Worm (Caenorhabditis elegans): ENCODE data around the gene tmem-231.
A peak's percentile ranks its signal among the peaks of the same experiment; 100 is the strongest.
"Not testable (repeated sequence)": the region's sequence is repeated elsewhere in the genome, so short reads cannot be mapped to it uniquely, and the experiment has no call there.

ce11 chrIV:8470206-8470605, 43.6 kb downstream of the tmem-231 start:
- not testable (repeated sequence) for TF ChIP-seq F10E7.11 (tag; optimal IDR thresholded peaks at IDR 0.05); B0035.1 (tag; optimal IDR thresholded peaks at IDR 0.05); unc-130 (GFP tag; optimal IDR thresholded peaks at IDR 0.05); rec-8 (tag; optimal IDR thresholded peaks at IDR 0.05); attf-6 (GFP tag; IDR thresholded peaks at IDR 0.05); sdz-38 (tag; optimal IDR thresholded peaks at IDR 0.05); hrde-1 (tag; optimal IDR thresholded peaks at IDR 0.05; ENCODE audit: borderline replicate concordance); atf-7 (tag; optimal IDR thresholded peaks at IDR 0.05); B0336.3 (GFP tag; IDR thresholded peaks at IDR 0.05); Y79H2A.3 (GFP tag; conservative IDR thresholded peaks at IDR 0.05); ceh-27 (GFP tag; optimal IDR thresholded peaks at IDR 0.05)
- TF ChIP-seq hsf-1 (GFP tag; IDR thresholded peaks at IDR 0.05) = peak; percentile 95

Measured in whole organism, young adult.